Fruit fly (Drosophila melanogaster): ENCODE results near the gene Pten.

Gene Pten

dm6 chr2L:10260750-10261493 lies at the start of gene Pten:
TSS of gene Pten (minus strand) at chr2L:10261049.
- no peak for TF ChIP-seq CG2875 (GFP tag; optimal IDR thresholded peaks at IDR 0.05)
- peak; percentile 36 for TF ChIP-seq Myb (GFP tag; optimal IDR thresholded peaks at IDR 0.05)
- TF ChIP-seq E2f2 (GFP tag; IDR thresholded peaks at IDR 0.05): peak; percentile 60
- peak; percentile 83 for TF ChIP-seq CG13775 (GFP tag; optimal IDR thresholded peaks at IDR 0.05)
- no peak for TF ChIP-seq hth (optimal IDR thresholded peaks at IDR 0.05)
- TF ChIP-seq CG11456 (GFP tag; IDR thresholded peaks at IDR 0.05): no peak
- peak; percentile 57 for TF ChIP-seq CG33213 (GFP tag; optimal IDR thresholded peaks at IDR 0.05)
- peak; percentile 58 for TF ChIP-seq Dip3 (GFP tag; optimal IDR thresholded peaks at IDR 0.05)
- no peak for TF ChIP-seq Gsc (GFP tag; IDR thresholded peaks at IDR 0.05)
- TF ChIP-seq wor (GFP tag; IDR thresholded peaks at IDR 0.05): no peak
- TF ChIP-seq CG6854 (GFP tag; optimal IDR thresholded peaks at IDR 0.05): peak; percentile 5
- TF ChIP-seq esg (GFP tag; conservative IDR thresholded peaks at IDR 0.05): 0 out of 2 replicates have a peak, but pooled peaks have one; percentile 50
- TF ChIP-seq peb (GFP tag; IDR thresholded peaks at IDR 0.05): no peak
- peak; percentile 89 for TF ChIP-seq nerfin-2 (GFP tag; IDR thresholded peaks at IDR 0.05; ENCODE audit: partially characterized antibody)
- no peak for TF ChIP-seq TFAM (GFP tag; optimal IDR thresholded peaks at IDR 0.05)
- TF ChIP-seq CG6175 (GFP tag; IDR thresholded peaks at IDR 0.05): no peak
- no peak for TF ChIP-seq Hr39 (optimal IDR thresholded peaks at IDR 0.05)
- peak; percentile 26 to 43 for TF ChIP-seq chif (GFP tag; optimal IDR thresholded peaks at IDR 0.05)
- no peak for TF ChIP-seq gcm (GFP tag; optimal IDR thresholded peaks at IDR 0.05)
- no peak for TF ChIP-seq crol (GFP tag; IDR thresholded peaks at IDR 0.05)
- no peak for TF ChIP-seq lmd (GFP tag; IDR thresholded peaks at IDR 0.05)
- TF ChIP-seq gce (GFP tag; IDR thresholded peaks at IDR 0.05): no peak
- peak; percentile 51 for TF ChIP-seq en (GFP tag; optimal IDR thresholded peaks at IDR 0.05)
- TF ChIP-seq Doc3 (GFP tag; IDR thresholded peaks at IDR 0.05; ENCODE audit: partially characterized antibody): peak; percentile 66; the same call in 2 of the 3 replicates
- TF ChIP-seq nmo (GFP tag; optimal IDR thresholded peaks at IDR 0.05): peak; percentile 88
- no peak for TF ChIP-seq fru (optimal IDR thresholded peaks at IDR 0.05)
- no peak for TF ChIP-seq dati (GFP tag; IDR thresholded peaks at IDR 0.05)
- peak; percentile 57 for TF ChIP-seq Mes4 (GFP tag; optimal IDR thresholded peaks at IDR 0.05)
- peak; percentile 51; the same call in 1 of the 3 replicates for TF ChIP-seq tgo (GFP tag; IDR thresholded peaks at IDR 0.05)
- TF ChIP-seq ro (GFP tag; IDR thresholded peaks at IDR 0.05): no peak
- TF ChIP-seq repo (GFP tag; optimal IDR thresholded peaks at IDR 0.05): peak; percentile 42
- no peak for TF ChIP-seq CG13894 (tag; optimal IDR thresholded peaks at IDR 0.05)
- no peak for TF ChIP-seq pan (optimal IDR thresholded peaks at IDR 0.05)
- peak in 1 of 2 experiments; percentile 79 for TF ChIP-seq pan (GFP tag; optimal IDR thresholded peaks at IDR 0.05 in 1 of 2, IDR thresholded peaks at IDR 0.05 in 1 of 2)
- TF ChIP-seq CG6272 (GFP tag; IDR thresholded peaks at IDR 0.05): no peak
- no peak for TF ChIP-seq HmgD (GFP tag; optimal IDR thresholded peaks at IDR 0.05)
- TF ChIP-seq amos (GFP tag; IDR thresholded peaks at IDR 0.05; ENCODE audit: partially characterized antibody): peak; percentile 90; the same call in 1 of the 2 replicates
- no peak for TF ChIP-seq zf30C (GFP tag; optimal IDR thresholded peaks at IDR 0.05)
- TF ChIP-seq CG14710 (tag; optimal IDR thresholded peaks at IDR 0.05): peak; percentile 90
- peak; percentile 51 for TF ChIP-seq slbo (GFP tag; IDR thresholded peaks at IDR 0.05)
- TF ChIP-seq twi (tag; optimal IDR thresholded peaks at IDR 0.05): no peak
- TF ChIP-seq sens-2 (GFP tag; IDR thresholded peaks at IDR 0.05): no peak
- no peak for TF ChIP-seq so (GFP tag; IDR thresholded peaks at IDR 0.05)
- TF ChIP-seq CG13123 (GFP tag; optimal IDR thresholded peaks at IDR 0.05): no peak
- TF ChIP-seq CG4730 (GFP tag; IDR thresholded peaks at IDR 0.05): no peak
- TF ChIP-seq CG2712 (tag; optimal IDR thresholded peaks at IDR 0.05): peak; percentile 83
- TF ChIP-seq vvl (GFP tag; IDR thresholded peaks at IDR 0.05): peak; percentile 58; the same call in 1 of the 2 replicates
- TF ChIP-seq ara (GFP tag; IDR thresholded peaks at IDR 0.05): no peak
- peak; percentile 4 for TF ChIP-seq sd (tag; optimal IDR thresholded peaks at IDR 0.05)
- TF ChIP-seq dimm (GFP tag; IDR thresholded peaks at IDR 0.05): no peak
- TF ChIP-seq CG5180 (GFP tag; optimal IDR thresholded peaks at IDR 0.05): no peak
- no peak for TF ChIP-seq Eip74EF (GFP tag; optimal IDR thresholded peaks at IDR 0.05)
